Fruit fly (Drosophila melanogaster) S2 (cell line): ENCODE measurements around the gene CG10597.
A peak's percentile ranks its signal among the peaks of the same experiment; 100 is the strongest.

Experiments used
- CG8478 ChIP-seq: fragments of >200 bp; optimal IDR thresholded peaks from 2 replicates; lab custom pipeline; 2018
- CTCF ChIP-seq, 2 experiments: fragments of >200 bp; optimal IDR thresholded peaks; 2 replicates each; lab custom pipeline; 2018

CG10597 gene

dm6 chrX:17230944-17231343 lies at the start of gene CG10597:
Gene CG10597, minus strand, starts transcription at chrX:17231044.
- TF ChIP-seq CG8478 (lab: Kevin White, UChicago) (no peak), CTCF (optimal IDR thresholded peaks at IDR 0.05; lab: Kevin White, UChicago) (no peak)

- TF ChIP-seq CG8478 (lab: Kevin White, UChicago) (no peak), CTCF (optimal IDR thresholded peaks at IDR 0.05; lab: Kevin White, UChicago) (no peak)
These were observed 44.0 kb upstream of the CG10597 start for dm6 chrX:17274798-17275197.

dm6 chrX:17265402-17266028 lies 34.7 kb upstream of the CG10597 start:
- TF ChIP-seq CG8478 (lab: Kevin White, UChicago): no peak
- no peak for TF ChIP-seq CTCF (optimal IDR thresholded peaks at IDR 0.05; lab: Kevin White, UChicago)

- no peak for TF ChIP-seq CG8478 (lab: Kevin White, UChicago)
- TF ChIP-seq CTCF (optimal IDR thresholded peaks at IDR 0.05; lab: Kevin White, UChicago): no peak
These were observed 31.2 kb upstream of the CG10597 start for dm6 chrX:17262049-17262448.

dm6 chrX:17255677-17256076 lies 24.8 kb upstream of the CG10597 start:
- TF ChIP-seq CTCF (optimal IDR thresholded peaks at IDR 0.05; lab: Kevin White, UChicago): no peak
- TF ChIP-seq CG8478 (lab: Kevin White, UChicago): no peak

dm6 chrX:17254094-17254493 lies 23.2 kb upstream of the CG10597 start:
- TF ChIP-seq CG8478 (lab: Kevin White, UChicago): no peak

dm6 chrX:17249326-17249725 lies 18.5 kb upstream of the CG10597 start, which contains the start of gene CG8675:
Gene CG8675, minus strand, starts transcription at chrX:17249502.
- TF ChIP-seq CTCF (optimal IDR thresholded peaks at IDR 0.05; lab: Kevin White, UChicago) (peak in 1 of 2 experiments; percentile 48), CG8478 (lab: Kevin White, UChicago) (no peak)

- TF ChIP-seq CTCF (optimal IDR thresholded peaks at IDR 0.05; lab: Kevin White, UChicago) (no peak), CG8478 (lab: Kevin White, UChicago) (no peak)
These were observed 16.1 kb upstream of the CG10597 start, which contains the start of gene CG42854 for dm6 chrX:17246916-17247315. Gene CG42854, minus strand, starts transcription at chrX:17247016.

dm6 chrX:17244854-17245253 lies 14.0 kb upstream of the CG10597 start, which contains the start of gene CG8915:
Gene CG8915, minus strand, starts transcription at chrX:17245001.
- no peak for TF ChIP-seq CG8478 (lab: Kevin White, UChicago)
- TF ChIP-seq CTCF (optimal IDR thresholded peaks at IDR 0.05; lab: Kevin White, UChicago): no peak

dm6 chrX:17237421-17237820 lies 6.6 kb upstream of the CG10597 start:
- TF ChIP-seq CTCF (optimal IDR thresholded peaks at IDR 0.05; lab: Kevin White, UChicago) (no peak), CG8478 (lab: Kevin White, UChicago) (no peak)

- TF ChIP-seq CG8478 (lab: Kevin White, UChicago): no peak
- no peak for TF ChIP-seq CTCF (optimal IDR thresholded peaks at IDR 0.05; lab: Kevin White, UChicago)
These were observed 5.6 kb upstream of the CG10597 start for dm6 chrX:17236468-17236867.

dm6 chrX:17232642-17233041 lies 1.8 kb upstream of the CG10597 start, which contains the start of gene f:
Gene f, plus strand, starts transcription at chrX:17232942.
- TF ChIP-seq CG8478 (lab: Kevin White, UChicago) (no peak), CTCF (optimal IDR thresholded peaks at IDR 0.05; lab: Kevin White, UChicago) (no peak)

dm6 chrX:17229475-17230169 lies 1.2 kb downstream of the CG10597 start:
- TF ChIP-seq CTCF (optimal IDR thresholded peaks at IDR 0.05; lab: Kevin White, UChicago) (peak; percentile 51 to 62), CG8478 (lab: Kevin White, UChicago) (no peak)

- TF ChIP-seq CG8478 (lab: Kevin White, UChicago) (no peak), CTCF (optimal IDR thresholded peaks at IDR 0.05; lab: Kevin White, UChicago) (no peak)
These were observed 3.4 kb downstream of the CG10597 start for dm6 chrX:17227462-17227861.

- TF ChIP-seq CTCF (optimal IDR thresholded peaks at IDR 0.05; lab: Kevin White, UChicago) (no peak), CG8478 (lab: Kevin White, UChicago) (no peak)
These were observed 4.2 kb downstream of the CG10597 start, which contains the start of gene CG10598 for dm6 chrX:17226681-17227019. Gene CG10598, minus strand, starts transcription at chrX:17226867.
